Worm (Caenorhabditis elegans) whole organism, L4 larva: ENCODE data around the gene tsfm-1.

Experiments
- ama-1 ChIP-seq: fragments of 150-350 bp; optimal IDR thresholded peaks from 2 replicates; lab custom pipeline; 2014; ENCODE audit warnings: inconsistent platforms, mixed read lengths
- lim-7 ChIP-seq: fragments of 200-800 bp; sonication (Bioruptor generic); IDR thresholded peaks from 2 replicates; pipeline ENCODE4 v1.3.6; 2022; ENCODE audit warnings: missing genetic modification characterization, missing compliant biosample characterization
- pqm-1 ChIP-seq: sonication (generic microtip); optimal IDR thresholded peaks from 2 replicates; lab custom pipeline; 2017; ENCODE audit warnings: missing biosample characterization, missing genetic modification characterization
- zip-11 ChIP-seq: fragments of 200-800 bp; sonication (Bioruptor generic); IDR thresholded peaks from 2 replicates; pipeline ENCODE4 v1.3.6; 2022; ENCODE audit warnings: missing genetic modification characterization, missing compliant biosample characterization
- ztf-11 ChIP-seq: fragments of 150-350 bp; optimal IDR thresholded peaks from 2 replicates; lab custom pipeline; 2014; ENCODE audit warnings: missing biosample characterization, missing genetic modification characterization

DNA sequence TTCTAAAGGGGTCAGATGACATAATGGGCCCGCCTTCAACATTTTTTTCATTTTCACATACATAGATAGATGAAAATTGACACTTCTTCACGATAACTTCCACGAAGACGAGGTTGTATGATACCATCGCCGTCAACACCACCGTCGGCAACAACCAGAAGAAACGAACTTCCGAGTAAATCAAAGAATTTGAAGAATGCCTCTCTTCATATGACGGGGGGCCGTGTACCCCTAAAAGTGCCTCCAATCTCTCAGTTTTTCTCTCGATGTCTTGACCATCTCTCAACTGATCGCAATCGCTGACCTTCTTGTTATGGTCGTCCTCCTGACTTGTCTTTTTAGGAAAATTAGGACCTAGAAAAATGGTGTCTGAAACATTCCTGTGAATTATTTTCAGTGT is 24.2 kb upstream of the tsfm-1 start:
- TF ChIP-seq lim-7 (GFP tag; lab: Robert Waterston, UW) (no peak), pqm-1 (tag; lab: Kevin White, UChicago) (no peak), ama-1 (no peak), ztf-11 (no peak), zip-11 (GFP tag; lab: Robert Waterston, UW) (no peak)
